Fruit fly (Drosophila melanogaster): ENCODE results near the gene pasi1.
A peak's percentile ranks its signal among the peaks of the same experiment; 100 is the strongest.

pasi1 gene

DNA sequence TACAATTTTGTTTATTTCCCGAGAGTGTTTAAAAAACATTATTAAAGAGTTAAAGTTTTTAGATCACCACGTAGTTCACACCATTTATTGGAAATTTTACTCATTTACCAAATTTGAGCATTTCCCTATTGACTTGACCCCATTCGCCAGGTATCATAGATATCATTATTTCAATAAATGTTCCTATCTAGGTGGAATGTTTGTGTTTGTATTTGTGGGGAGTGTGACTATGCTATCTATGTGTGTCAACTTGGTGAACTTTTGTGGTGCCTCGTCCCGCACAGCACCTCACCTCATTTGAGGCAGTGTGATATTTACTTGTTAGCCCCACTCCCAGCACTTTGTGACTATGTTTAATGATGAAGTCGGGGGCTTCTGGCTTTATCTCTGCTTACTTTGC lies 33.8 kb downstream of the pasi1 start (continued):
- TF ChIP-seq CG2712 (tag; optimal IDR thresholded peaks at IDR 0.05) (peak; percentile 16), Doc3 (GFP tag; IDR thresholded peaks at IDR 0.05; ENCODE audit: partially characterized antibody) (no peak), crc (GFP tag; optimal IDR thresholded peaks at IDR 0.05) (no peak), CG9215 (GFP tag; IDR thresholded peaks at IDR 0.05) (no peak), onecut (GFP tag; IDR thresholded peaks at IDR 0.05) (peak; percentile 44), pzg (GFP tag; optimal IDR thresholded peaks at IDR 0.05) (no peak), CG12391 (tag; optimal IDR thresholded peaks at IDR 0.05) (no peak), Dip2 (GFP tag; IDR thresholded peaks at IDR 0.05) (no peak), ranshi (GFP tag; IDR thresholded peaks at IDR 0.05) (no peak), pan (optimal IDR thresholded peaks at IDR 0.05) (no peak), pan (GFP tag; optimal IDR thresholded peaks at IDR 0.05 in 1 of 2, IDR thresholded peaks at IDR 0.05 in 1 of 2) (no peak), CG1602 (GFP tag; optimal IDR thresholded peaks at IDR 0.05) (no peak), CG18599 (GFP tag; optimal IDR thresholded peaks at IDR 0.05) (peak; percentile 24), org-1 (GFP tag; optimal IDR thresholded peaks at IDR 0.05) (peak; percentile 36), CG1233 (GFP tag; optimal IDR thresholded peaks at IDR 0.05) (peak; percentile 10), HmgZ (tag; optimal IDR thresholded peaks at IDR 0.05) (no peak), D19A (tag; optimal IDR thresholded peaks at IDR 0.05) (peak; percentile 15), vfl (GFP tag; optimal IDR thresholded peaks at IDR 0.05) (no peak), zen2 (GFP tag; IDR thresholded peaks at IDR 0.05; ENCODE audit: partially characterized antibody) (no peak), nerfin-1 (tag; optimal IDR thresholded peaks at IDR 0.05) (peak; percentile 31), Med (GFP tag) (no peak), pb (GFP tag; optimal IDR thresholded peaks at IDR 0.05) (no peak), phol (tag; optimal IDR thresholded peaks at IDR 0.05) (no peak), CG8765 (GFP tag; IDR thresholded peaks at IDR 0.05) (no peak), prd (optimal IDR thresholded peaks at IDR 0.05) (no peak), prd (GFP tag; IDR thresholded peaks at IDR 0.05) (0 out of 3 replicates have a peak, but pooled peaks have one; percentile 13), scrt (GFP tag; optimal IDR thresholded peaks at IDR 0.05) (no peak), nmo (GFP tag; optimal IDR thresholded peaks at IDR 0.05) (no peak), CG8359 (GFP tag; optimal IDR thresholded peaks at IDR 0.05; ENCODE audit: borderline replicate concordance) (peak; percentile 51), Dbx (GFP tag; IDR thresholded peaks at IDR 0.05) (no peak), Poxn (GFP tag; IDR thresholded peaks at IDR 0.05) (no peak), trem (tag; optimal IDR thresholded peaks at IDR 0.05) (no peak), hkb (optimal IDR thresholded peaks at IDR 0.05) (no peak), hkb (GFP tag; IDR thresholded peaks at IDR 0.05) (peak; percentile 25; the same call in 1 of the 2 replicates), Xbp1 (GFP tag; optimal IDR thresholded peaks at IDR 0.05) (no peak), tin (GFP tag; optimal IDR thresholded peaks at IDR 0.05) (no peak), CG8924 (tag; optimal IDR thresholded peaks at IDR 0.05) (peak; percentile 28), CG15696 (tag; optimal IDR thresholded peaks at IDR 0.05) (peak; percentile 21), NK7.1 (GFP tag; optimal IDR thresholded peaks at IDR 0.05) (no peak), disco-r (GFP tag; optimal IDR thresholded peaks at IDR 0.05) (no peak), Mad (GFP tag; optimal IDR thresholded peaks at IDR 0.05) (no peak), Elba2 (GFP tag; optimal IDR thresholded peaks at IDR 0.05) (no peak), Stat92E (GFP tag; optimal IDR thresholded peaks at IDR 0.05) (no peak), CG31388 (GFP tag; optimal IDR thresholded peaks at IDR 0.05) (no peak), danr (GFP tag; IDR thresholded peaks at IDR 0.05) (no peak), CG30403 (GFP tag; optimal IDR thresholded peaks at IDR 0.05) (no peak), ssp (GFP tag; IDR thresholded peaks at IDR 0.05) (no peak), ERR (GFP tag; optimal IDR thresholded peaks at IDR 0.05) (no peak), CG31365 (tag; optimal IDR thresholded peaks at IDR 0.05) (peak; percentile 28), psq (GFP tag; optimal IDR thresholded peaks at IDR 0.05) (no peak), gsb (GFP tag; IDR thresholded peaks at IDR 0.05) (no peak), CG6175 (GFP tag; IDR thresholded peaks at IDR 0.05) (no peak), cg (GFP tag; optimal IDR thresholded peaks at IDR 0.05) (no peak)

All from whole organism, embryonic.